Worm (Caenorhabditis elegans): ENCODE data around the gene dars-1.

DNA sequence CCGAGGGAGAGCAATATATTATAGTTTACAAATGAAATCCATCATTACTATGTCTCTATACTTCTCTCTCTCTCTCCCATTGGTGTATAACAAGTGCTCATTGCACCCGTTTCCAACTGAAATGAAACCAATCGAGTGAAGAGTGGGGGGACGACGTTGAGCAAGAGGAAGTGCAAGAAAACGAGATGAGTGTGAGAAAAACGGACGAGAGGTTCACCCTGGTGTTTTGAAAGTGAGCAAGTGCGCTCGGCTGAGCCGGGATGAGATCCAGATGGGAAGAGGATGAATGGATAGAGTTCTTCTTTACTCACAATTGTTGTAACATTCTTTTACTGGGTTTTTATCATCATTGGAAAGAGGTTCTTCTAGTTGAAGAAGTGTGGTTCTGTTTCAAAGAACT lies 7.3 kb downstream of the dars-1 start:
- TF ChIP-seq B0310.2 (tag; optimal IDR thresholded peaks at IDR 0.05) (no peak), tbx-37 (GFP tag; conservative IDR thresholded peaks at IDR 0.05) (no peak), flt-1 (GFP tag; IDR thresholded peaks at IDR 0.05) (no peak), ets-7 (tag; optimal IDR thresholded peaks at IDR 0.05) (no peak), hmbx-1 (tag; optimal IDR thresholded peaks at IDR 0.05) (no peak), ama-1 (optimal IDR thresholded peaks at IDR 0.05) (no peak), scrt-1 (GFP tag; IDR thresholded peaks at IDR 0.05) (no peak), tbx-11 (GFP tag; IDR thresholded peaks at IDR 0.05) (no peak), F13C5.2 (tag; optimal IDR thresholded peaks at IDR 0.05) (no peak), ceh-13 (GFP tag; optimal IDR thresholded peaks at IDR 0.05) (no peak), sea-1 (GFP tag; conservative IDR thresholded peaks at IDR 0.05) (no peak), hmg-4 (GFP tag; optimal IDR thresholded peaks at IDR 0.05) (no peak)
